Worm (Caenorhabditis elegans) whole organism, young adult: ENCODE results near the gene F55C12.2.

ENCODE experiments used
- B0019.2 ChIP-seq: fragments of 200-800 bp; sonication (Bioruptor generic); conservative IDR thresholded peaks from 2 replicates; pipeline ENCODE4 v1.3.6; 2022; ENCODE audit warnings: missing genetic modification reagents, missing genetic modification characterization, missing compliant biosample characterization
- F23B12.7 ChIP-seq: sonication (generic microtip); optimal IDR thresholded peaks from 2 replicates; lab custom pipeline; 2017; ENCODE audit warnings: missing genetic modification characterization, mild to moderate bottlenecking, missing compliant biosample characterization, antibody characterized with exemption, moderate library complexity; ENCODE audit not compliant: insufficient read depth
- F57A8.1 ChIP-seq: fragments of 200-800 bp; sonication (Bioruptor generic); optimal IDR thresholded peaks from 2 replicates; lab custom pipeline; 2018; ENCODE audit warnings: mild to moderate bottlenecking, missing genetic modification characterization, moderate library complexity, missing compliant biosample characterization
- Y53F4B.3 ChIP-seq: fragments of 200-800 bp; sonication (Bioruptor generic); IDR thresholded peaks from 2 replicates; pipeline ENCODE4 v1.3.6; 2022; ENCODE audit warnings: missing genetic modification reagents, missing genetic modification characterization, missing compliant biosample characterization
- ets-4 ChIP-seq: fragments of 200-800 bp; sonication (Bioruptor generic); optimal IDR thresholded peaks from 2 replicates; lab custom pipeline; 2018; ENCODE audit warnings: mild to moderate bottlenecking, missing genetic modification characterization, missing compliant biosample characterization
- hmg-20 ChIP-seq: fragments of 200-800 bp; sonication (Bioruptor generic); IDR thresholded peaks from 2 replicates; pipeline ENCODE4 v1.3.6; 2022; ENCODE audit warnings: missing genetic modification reagents, missing genetic modification characterization, missing compliant biosample characterization
- lsy-27 ChIP-seq: sonication (generic microtip); optimal IDR thresholded peaks from 2 replicates; lab custom pipeline; 2017; ENCODE audit warnings: missing genetic modification characterization, mild to moderate bottlenecking, missing compliant biosample characterization, antibody characterized with exemption, missing genotype, borderline replicate concordance; ENCODE audit not compliant: insufficient read depth
- madf-8 ChIP-seq: fragments of 200-800 bp; sonication (Bioruptor generic); conservative IDR thresholded peaks from 2 replicates; pipeline ENCODE4 v1.3.6; 2022; ENCODE audit warnings: missing genetic modification reagents, missing genetic modification characterization, missing compliant biosample characterization
- nfya-1 ChIP-seq: sonication (generic microtip); optimal IDR thresholded peaks from 2 replicates; lab custom pipeline; 2017; ENCODE audit warnings: antibody characterized with exemption, missing compliant biosample characterization, missing genetic modification characterization, borderline replicate concordance; ENCODE audit not compliant: insufficient read depth
- pha-4 ChIP-seq: fragments of 150-350 bp; sonication (generic microtip); optimal IDR thresholded peaks from 2 replicates; lab custom pipeline; 2014; ENCODE audit warnings: missing biosample characterization, missing genetic modification reagents, missing genetic modification characterization
- tbx-9 ChIP-seq: sonication (generic microtip); optimal IDR thresholded peaks from 2 replicates; lab custom pipeline; 2016; ENCODE audit warnings: borderline replicate concordance, missing genetic modification characterization, inconsistent platforms, missing compliant biosample characterization

DNA sequence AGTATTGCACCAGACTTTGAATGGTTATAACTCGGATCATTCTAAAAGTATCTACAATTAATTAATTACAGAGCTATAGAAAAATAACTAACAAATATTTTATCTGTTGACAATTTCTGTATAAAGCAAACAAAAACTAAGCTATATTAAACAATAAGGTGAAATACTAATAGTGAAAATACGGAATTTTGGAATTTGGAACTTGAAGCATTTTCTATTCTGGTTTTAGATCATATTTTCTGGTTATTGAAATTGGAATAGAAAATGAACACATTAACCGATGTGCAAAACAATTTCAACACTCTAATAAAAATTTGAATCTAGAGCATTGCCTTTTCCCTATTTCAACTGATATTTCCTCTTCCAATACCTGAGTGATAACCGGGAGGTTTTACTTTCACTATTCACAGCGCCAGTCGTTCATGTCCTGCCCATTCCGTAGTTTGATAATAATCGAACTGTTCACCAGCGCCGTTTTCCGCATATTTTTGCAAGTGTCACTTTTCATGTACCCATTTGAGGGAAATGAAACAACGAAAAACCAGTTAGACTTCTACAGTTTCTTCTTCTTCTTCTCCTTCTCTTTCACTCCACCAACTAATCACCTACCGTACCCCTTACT lies 23.4 kb downstream of the F55C12.2 start:
- TF ChIP-seq hmg-20 (GFP tag; lab: Robert Waterston, UW) (no peak), ets-4 (GFP tag; lab: Kevin White, UChicago) (no peak), nfya-1 (no peak), madf-8 (GFP tag; lab: Robert Waterston, UW) (no peak), B0019.2 (GFP tag; lab: Robert Waterston, UW) (no peak), lsy-27 (tag; lab: Kevin White, UChicago) (no peak), tbx-9 (tag; lab: Kevin White, UChicago) (no peak), Y53F4B.3 (GFP tag; lab: Robert Waterston, UW) (no peak), F57A8.1 (GFP tag; lab: Kevin White, UChicago) (no peak), pha-4 (tag; lab: Kevin White, UChicago) (no peak), F23B12.7 (no peak)
